Worm (Caenorhabditis elegans): ENCODE measurements around the gene F11D11.4.

DNA sequence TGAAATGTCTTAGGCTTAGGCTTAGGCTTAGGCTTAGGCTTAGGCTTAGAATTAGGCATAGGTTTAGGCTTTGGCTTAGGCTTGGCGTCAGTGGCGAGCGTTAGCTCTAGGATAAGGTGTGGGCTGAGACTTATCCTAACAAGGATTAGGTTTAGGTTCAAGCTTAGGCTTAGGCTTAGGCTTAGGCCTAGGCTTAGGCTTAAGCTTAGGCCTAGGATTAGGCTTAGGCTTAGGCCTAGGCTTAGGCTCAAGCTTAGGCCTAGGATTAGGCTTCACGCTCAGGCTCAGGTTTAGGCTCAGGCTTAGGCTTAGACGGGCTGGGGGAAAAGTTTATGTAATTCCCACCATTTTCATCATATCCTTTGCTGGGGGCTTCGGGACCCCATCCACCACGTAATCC lies 27.2 kb upstream of the F11D11.4 start:
- no peak for TF ChIP-seq ceh-45 (GFP tag; IDR thresholded peaks at IDR 0.05)
- TF ChIP-seq ets-4 (tag; optimal IDR thresholded peaks at IDR 0.05), result no peak
- no peak for TF ChIP-seq sox-4 (tag; optimal IDR thresholded peaks at IDR 0.05)
- no peak for TF ChIP-seq fax-1 (tag; optimal IDR thresholded peaks at IDR 0.05)
- no peak for TF ChIP-seq unc-42 (tag; optimal IDR thresholded peaks at IDR 0.05)
- no peak for TF ChIP-seq pha-4 (tag; optimal IDR thresholded peaks at IDR 0.05)
- no peak for TF ChIP-seq T23F11.4 (GFP tag; optimal IDR thresholded peaks at IDR 0.05)
- TF ChIP-seq tbx-7 (tag; optimal IDR thresholded peaks at IDR 0.05), result no peak
- no peak for TF ChIP-seq madf-2 (tag; optimal IDR thresholded peaks at IDR 0.05)
- TF ChIP-seq ceh-9 (tag; optimal IDR thresholded peaks at IDR 0.05), result no peak
